Worm (Caenorhabditis elegans) whole organism, late embryonic: ENCODE results near the gene nstp-6.

ENCODE experiments used
- F13H6.1 ChIP-seq: sonication (generic microtip); optimal IDR thresholded peaks from 2 replicates; lab custom pipeline; 2016; ENCODE audit warnings: missing genetic modification characterization, missing compliant biosample characterization
- K09A11.1 ChIP-seq: sonication (generic microtip); optimal IDR thresholded peaks from 2 replicates; lab custom pipeline; 2017; ENCODE audit warnings: antibody characterized with exemption, mild to moderate bottlenecking, missing genetic modification characterization, missing compliant biosample characterization; ENCODE audit not compliant: insufficient read depth
- ahr-1 ChIP-seq: sonication (generic microtip); optimal IDR thresholded peaks from 2 replicates; lab custom pipeline; 2016; ENCODE audit warnings: missing genetic modification characterization, missing compliant biosample characterization
- ceh-14 ChIP-seq: sonication (generic microtip); optimal IDR thresholded peaks from 2 replicates; lab custom pipeline; 2016; ENCODE audit warnings: missing genotype, missing genetic modification characterization, missing compliant biosample characterization
- ceh-18 ChIP-seq: sonication (generic microtip); optimal IDR thresholded peaks from 2 replicates; lab custom pipeline; 2016; ENCODE audit warnings: missing genetic modification characterization, missing compliant biosample characterization
- ceh-2 ChIP-seq: sonication (generic microtip); optimal IDR thresholded peaks from 2 replicates; lab custom pipeline; 2016; ENCODE audit warnings: missing genotype, missing genetic modification characterization, missing compliant biosample characterization
- ceh-24 ChIP-seq: sonication (generic microtip); optimal IDR thresholded peaks from 2 replicates; lab custom pipeline; 2016; ENCODE audit warnings: mild to moderate bottlenecking, missing genetic modification characterization, missing compliant biosample characterization
- ceh-31 ChIP-seq: sonication (generic microtip); optimal IDR thresholded peaks from 2 replicates; lab custom pipeline; 2016; ENCODE audit warnings: missing genetic modification characterization, missing compliant biosample characterization
- ceh-48 ChIP-seq: sonication (generic microtip); optimal IDR thresholded peaks from 2 replicates; lab custom pipeline; 2016; ENCODE audit warnings: missing genetic modification characterization, inconsistent platforms, missing compliant biosample characterization
- ceh-6 ChIP-seq: fragments of 200-800 bp; sonication (Bioruptor generic); optimal IDR thresholded peaks from 2 replicates; lab custom pipeline; 2018; ENCODE audit warnings: mild to moderate bottlenecking, missing genetic modification characterization, missing compliant biosample characterization
- ceh-9 ChIP-seq: sonication (generic microtip); optimal IDR thresholded peaks from 2 replicates; lab custom pipeline; 2016; ENCODE audit warnings: mild to moderate bottlenecking, missing genetic modification characterization, inconsistent platforms, missing compliant biosample characterization
- dmd-4 ChIP-seq: sonication (generic microtip); optimal IDR thresholded peaks from 2 replicates; lab custom pipeline; 2016; ENCODE audit warnings: borderline replicate concordance, missing genetic modification characterization, missing compliant biosample characterization
- elt-2 ChIP-seq: sonication (generic microtip); optimal IDR thresholded peaks from 2 replicates; lab custom pipeline; 2016; ENCODE audit warnings: missing genetic modification reagents, missing genetic modification characterization, missing compliant biosample characterization
- elt-4 ChIP-seq: sonication (generic microtip); optimal IDR thresholded peaks from 2 replicates; lab custom pipeline; 2016; ENCODE audit warnings: missing genetic modification characterization, missing compliant biosample characterization
- ets-4 ChIP-seq: sonication (generic microtip); optimal IDR thresholded peaks from 2 replicates; lab custom pipeline; 2016; ENCODE audit warnings: missing genetic modification characterization, missing compliant biosample characterization
- fax-1 ChIP-seq: sonication (generic microtip); optimal IDR thresholded peaks from 2 replicates; lab custom pipeline; 2016; ENCODE audit warnings: missing genotype, missing genetic modification characterization, missing compliant biosample characterization
- fkh-10 ChIP-seq: fragments of 150-350 bp; optimal IDR thresholded peaks from 2 replicates; lab custom pipeline; 2014; ENCODE audit warnings: missing biosample characterization, missing genetic modification reagents, missing genetic modification characterization
- fkh-6 ChIP-seq: sonication (generic microtip); optimal IDR thresholded peaks from 2 replicates; lab custom pipeline; 2016; ENCODE audit warnings: missing genetic modification characterization, missing compliant biosample characterization
- hlh-15 ChIP-seq: sonication (generic microtip); optimal IDR thresholded peaks from 2 replicates; lab custom pipeline; 2016; ENCODE audit warnings: missing genetic modification characterization, missing compliant biosample characterization
- hlh-30 ChIP-seq: sonication (generic microtip); optimal IDR thresholded peaks from 2 replicates; lab custom pipeline; 2017; ENCODE audit warnings: antibody characterized with exemption, missing genetic modification characterization, missing compliant biosample characterization; ENCODE audit not compliant: insufficient read depth
- hlh-6 ChIP-seq: sonication (generic microtip); optimal IDR thresholded peaks from 2 replicates; lab custom pipeline; 2016; ENCODE audit warnings: missing genotype, missing genetic modification characterization, missing compliant biosample characterization
- hlh-8 ChIP-seq: sonication (generic microtip); optimal IDR thresholded peaks from 2 replicates; lab custom pipeline; 2016; ENCODE audit warnings: missing genotype, missing genetic modification characterization, missing compliant biosample characterization
- lim-6 ChIP-seq: sonication (generic microtip); optimal IDR thresholded peaks from 2 replicates; lab custom pipeline; 2016; ENCODE audit warnings: missing genetic modification characterization, missing compliant biosample characterization
- lin-11 ChIP-seq: fragments of 200-800 bp; sonication (Bioruptor generic); optimal IDR thresholded peaks from 2 replicates; lab custom pipeline; 2018; ENCODE audit warnings: mild to moderate bottlenecking, missing genetic modification characterization, missing compliant biosample characterization
- madf-2 ChIP-seq: sonication (generic microtip); optimal IDR thresholded peaks from 2 replicates; lab custom pipeline; 2017; ENCODE audit warnings: missing genetic modification characterization, missing compliant biosample characterization
- mec-3 ChIP-seq: sonication (generic microtip); optimal IDR thresholded peaks from 2 replicates; lab custom pipeline; 2016; ENCODE audit warnings: borderline replicate concordance, missing genetic modification characterization, missing compliant biosample characterization
- nfya-1 ChIP-seq: sonication (generic microtip); optimal IDR thresholded peaks from 2 replicates; lab custom pipeline; 2017; ENCODE audit warnings: missing genetic modification characterization, mild to moderate bottlenecking, missing compliant biosample characterization, antibody characterized with exemption, moderate library complexity
- nhr-11 ChIP-seq: fragments of 150-350 bp; optimal IDR thresholded peaks from 2 replicates; lab custom pipeline; 2014; ENCODE audit warnings: missing biosample characterization, missing genetic modification characterization
- npax-4 ChIP-seq: sonication (generic microtip); optimal IDR thresholded peaks from 2 replicates; lab custom pipeline; 2016; ENCODE audit warnings: missing genetic modification characterization, missing compliant biosample characterization
- odd-2 ChIP-seq: sonication (generic microtip); optimal IDR thresholded peaks from 2 replicates; lab custom pipeline; 2017; ENCODE audit warnings: antibody characterized with exemption, mild to moderate bottlenecking, missing genetic modification characterization, missing compliant biosample characterization
- pat-9 ChIP-seq: fragments of 200-800 bp; sonication (Bioruptor generic); optimal IDR thresholded peaks from 2 replicates; lab custom pipeline; 2018; ENCODE audit warnings: mild to moderate bottlenecking, missing genetic modification characterization, moderate library complexity, missing compliant biosample characterization
- pax-1 ChIP-seq: fragments of 150-350 bp; optimal IDR thresholded peaks from 2 replicates; lab custom pipeline; 2014; ENCODE audit warnings: missing biosample characterization, missing genetic modification characterization
- pha-2 ChIP-seq: sonication (generic microtip); optimal IDR thresholded peaks from 2 replicates; lab custom pipeline; 2017; ENCODE audit warnings: mild to moderate bottlenecking, missing genetic modification characterization, missing compliant biosample characterization
- pha-4 ChIP-seq: fragments of 150-350 bp; optimal IDR thresholded peaks from 2 replicates; lab custom pipeline; 2018; ENCODE audit warnings: missing biosample characterization, missing genetic modification reagents, missing genetic modification characterization
- pqm-1 ChIP-seq: sonication (generic microtip); optimal IDR thresholded peaks from 2 replicates; lab custom pipeline; 2016; ENCODE audit warnings: missing genetic modification characterization, missing compliant biosample characterization
- pros-1 ChIP-seq: fragments of 150-350 bp; optimal IDR thresholded peaks from 2 replicates; lab custom pipeline; 2014; ENCODE audit warnings: missing biosample characterization, missing genetic modification reagents, missing genetic modification characterization
- ref-2 ChIP-seq: sonication (generic microtip); optimal IDR thresholded peaks from 2 replicates; lab custom pipeline; 2016; ENCODE audit warnings: missing genetic modification characterization, missing compliant biosample characterization
- sdc-2 ChIP-seq: sonication (generic microtip); optimal IDR thresholded peaks from 2 replicates; lab custom pipeline; 2016; ENCODE audit warnings: missing genotype, missing genetic modification characterization, missing compliant biosample characterization
- sox-4 ChIP-seq: sonication (generic microtip); optimal IDR thresholded peaks from 2 replicates; lab custom pipeline; 2017; ENCODE audit warnings: mild to moderate bottlenecking, missing genetic modification characterization, inconsistent platforms, missing compliant biosample characterization
- tbx-2 ChIP-seq: sonication (generic microtip); optimal IDR thresholded peaks from 2 replicates; lab custom pipeline; 2016; ENCODE audit warnings: missing genetic modification characterization, missing compliant biosample characterization
- tbx-7 ChIP-seq: sonication (generic microtip); optimal IDR thresholded peaks from 2 replicates; lab custom pipeline; 2016; ENCODE audit warnings: missing genotype, missing genetic modification characterization, missing compliant biosample characterization
- ttx-3 ChIP-seq: sonication (generic microtip); optimal IDR thresholded peaks from 2 replicates; lab custom pipeline; 2016; ENCODE audit warnings: missing genetic modification reagents, missing genetic modification characterization, missing compliant biosample characterization
- unc-55 ChIP-seq: sonication (generic microtip); optimal IDR thresholded peaks from 2 replicates; lab custom pipeline; 2017; ENCODE audit warnings: missing biosample characterization, missing genetic modification reagents, missing genetic modification characterization
- zip-5 ChIP-seq: sonication (generic microtip); optimal IDR thresholded peaks from 2 replicates; lab custom pipeline; 2016; ENCODE audit warnings: missing genetic modification characterization, missing compliant biosample characterization
- ztf-16 ChIP-seq: sonication (generic microtip); optimal IDR thresholded peaks from 2 replicates; lab custom pipeline; 2017; ENCODE audit warnings: missing genetic modification characterization, missing compliant biosample characterization

nstp-6 gene

DNA sequence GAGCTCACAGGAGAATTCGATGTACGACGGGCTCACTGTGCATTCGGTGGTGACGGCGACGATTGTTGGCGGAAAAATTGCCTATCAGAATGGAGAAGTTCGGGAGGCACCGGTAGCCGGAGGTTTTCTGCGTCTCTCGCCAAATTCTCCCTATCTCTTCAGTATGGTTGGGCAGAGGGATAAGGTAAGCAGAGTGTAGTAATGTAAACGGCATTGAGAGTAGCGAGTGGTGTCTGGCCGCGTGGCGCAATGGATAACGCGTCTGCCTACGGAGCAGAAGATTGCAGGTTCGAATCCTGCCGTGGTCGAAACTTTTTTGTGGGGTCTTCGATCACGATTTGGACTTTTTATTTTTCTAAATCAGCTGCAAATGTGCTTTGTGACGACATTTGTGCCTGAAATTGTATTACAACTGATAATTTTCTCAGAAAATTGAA, 22.8 kb downstream of the nstp-6 start (continued):
- TF ChIP-seq fkh-6 (peak; percentile 83), dmd-4 (tag; lab: Kevin White, UChicago) (peak; percentile 51), sdc-2 (tag; lab: Kevin White, UChicago) (peak; percentile 56), mec-3 (tag; lab: Kevin White, UChicago) (peak; percentile 3), pat-9 (tag; lab: Kevin White, UChicago) (peak; percentile 76), ttx-3 (tag; lab: Kevin White, UChicago) (peak; percentile 76), ceh-9 (no peak), zip-5 (peak; percentile 53), fax-1 (peak; percentile 60), hlh-15 (tag; lab: Kevin White, UChicago) (peak; percentile 23), nfya-1 (peak; percentile 43), pha-4 (tag; lab: Kevin White, UChicago) (no peak), pros-1 (tag; lab: Kevin White, UChicago) (no peak), ets-4 (no peak), hlh-30 (tag; lab: Kevin White, UChicago) (no peak), fkh-10 (GFP tag; lab: Kevin White, UChicago) (peak; percentile 6), ceh-31 (tag; lab: Kevin White, UChicago) (peak; percentile 40), madf-2 (tag; lab: Kevin White, UChicago) (peak; percentile 60), npax-4 (tag; lab: Kevin White, UChicago) (peak; percentile 32), K09A11.1 (tag; lab: Kevin White, UChicago) (peak; percentile 22), elt-4 (tag; lab: Kevin White, UChicago) (no peak), pqm-1 (peak; percentile 34), sox-4 (tag; lab: Kevin White, UChicago) (peak; percentile 71), ceh-24 (peak; percentile 6), ceh-18 (peak; percentile 52), ahr-1 (tag; lab: Kevin White, UChicago) (no peak)

DNA sequence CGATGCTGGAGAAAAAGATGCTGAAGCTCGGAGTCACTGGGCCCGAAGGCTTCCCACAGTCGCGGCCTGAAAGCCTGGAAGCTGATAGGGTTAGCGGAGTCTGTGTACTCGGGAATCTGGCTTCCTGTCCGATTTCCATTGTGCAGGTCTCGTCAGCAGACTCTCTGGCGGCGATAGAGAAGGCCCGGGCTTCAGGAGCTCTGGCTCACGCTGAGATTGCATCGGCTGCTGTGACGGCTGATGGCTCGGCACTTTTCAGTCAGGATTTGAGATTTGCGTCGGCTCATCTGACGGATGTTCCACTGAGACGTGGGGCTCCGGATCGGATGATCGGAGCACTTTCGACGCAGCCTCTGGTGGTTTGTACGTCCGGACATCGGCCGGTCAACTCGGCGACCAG, 24.0 kb downstream of the nstp-6 start:
- TF ChIP-seq fax-1 (no peak), fkh-6 (no peak), nhr-11 (tag; lab: Kevin White, UChicago) (no peak), ets-4 (no peak), tbx-2 (tag; lab: Kevin White, UChicago) (no peak)
- TF ChIP-seq, all 69 proteins: peak for 0

- TF ChIP-seq ceh-48 (tag; lab: Kevin White, UChicago) (peak; percentile 28), fkh-10 (GFP tag; lab: Kevin White, UChicago) (no peak), unc-55 (GFP tag; lab: Kevin White, UChicago) (peak; percentile 25), lim-6 (tag; lab: Kevin White, UChicago) (no peak), pha-2 (tag; lab: Kevin White, UChicago) (no peak), pqm-1 (no peak), ceh-14 (tag; lab: Kevin White, UChicago) (no peak), F13H6.1 (tag; lab: Kevin White, UChicago) (no peak), ztf-16 (tag; lab: Kevin White, UChicago) (no peak), ttx-3 (tag; lab: Kevin White, UChicago) (peak; percentile 8), ceh-24 (no peak), tbx-7 (no peak), lin-11 (tag; lab: Kevin White, UChicago) (no peak), odd-2 (tag; lab: Kevin White, UChicago) (no peak), hlh-15 (tag; lab: Kevin White, UChicago) (no peak), ceh-9 (no peak), ref-2 (peak; percentile 23), ceh-6 (GFP tag; lab: Kevin White, UChicago) (peak; percentile 36), pax-1 (tag; lab: Kevin White, UChicago) (no peak), elt-2 (no peak), fkh-6 (no peak), ceh-18 (no peak), hlh-8 (tag; lab: Kevin White, UChicago) (no peak), ceh-2 (tag; lab: Kevin White, UChicago) (no peak), nfya-1 (no peak), hlh-6 (tag; lab: Kevin White, UChicago) (no peak), ceh-31 (tag; lab: Kevin White, UChicago) (peak; percentile 59), fax-1 (no peak)
Measured at ce11 chrIV:3521710-3522109, 25.7 kb downstream of the nstp-6 start.
